Fruit fly (Drosophila melanogaster) whole organism, embryonic: ENCODE data around the gene CG12016.

Experiments used
- CG11504 ChIP-seq: fragments of 200-800 bp; sonication (Bioruptor generic); optimal IDR thresholded peaks from 3 replicates; lab custom pipeline; 2019; ENCODE audit warnings: missing biosample characterization, mild to moderate bottlenecking, missing genetic modification characterization, moderate library complexity
- CG13296 ChIP-seq: fragments of 200-800 bp; sonication (Bioruptor generic); optimal IDR thresholded peaks from 3 replicates; lab custom pipeline; 2018; ENCODE audit warnings: missing biosample characterization, mild to moderate bottlenecking, missing genetic modification characterization
- CG15269 ChIP-seq: fragments of 200-800 bp; sonication (Bioruptor generic); optimal IDR thresholded peaks from 2 replicates; lab custom pipeline; 2018; ENCODE audit warnings: missing biosample characterization, mild to moderate bottlenecking, missing genetic modification characterization, moderate library complexity
- CG17361 ChIP-seq: fragments of 200-800 bp; sonication (Bioruptor generic); IDR thresholded peaks from 3 replicates; pipeline ENCODE4 v1.3.6; 2022; ENCODE audit warnings: missing biosample characterization, missing genetic modification characterization
- CG18011 ChIP-seq: fragments of 200-800 bp; sonication (Bioruptor generic); optimal IDR thresholded peaks from 2 replicates; lab custom pipeline; 2017; ENCODE audit warnings: missing biosample characterization, missing genetic modification characterization, mild to moderate bottlenecking, moderate library complexity, missing genotype
- CG18262 ChIP-seq: fragments of 200-800 bp; optimal IDR thresholded peaks from 3 replicates; lab custom pipeline; 2019; ENCODE audit warnings: missing biosample characterization, mild to moderate bottlenecking, missing genetic modification characterization, moderate library complexity
- CG2678 ChIP-seq: fragments of 200-800 bp; sonication (Bioruptor generic); optimal IDR thresholded peaks from 3 replicates; lab custom pipeline; 2019; ENCODE audit warnings: missing biosample characterization, mild to moderate bottlenecking, missing genetic modification characterization, moderate library complexity
- CG2712 ChIP-seq: fragments of 200-800 bp; optimal IDR thresholded peaks from 3 replicates; lab custom pipeline; 2019; ENCODE audit warnings: missing biosample characterization, mild to moderate bottlenecking, missing genetic modification characterization, moderate library complexity
- CG7839 ChIP-seq: fragments of 200-800 bp; sonication (Bioruptor generic); optimal IDR thresholded peaks from 3 replicates; lab custom pipeline; 2018; ENCODE audit warnings: missing biosample characterization, mild to moderate bottlenecking, missing genetic modification characterization, moderate library complexity
- CG8944 ChIP-seq: fragments of 200-800 bp; sonication (Bioruptor generic); optimal IDR thresholded peaks from 3 replicates; lab custom pipeline; 2016; ENCODE audit warnings: missing biosample characterization, missing genetic modification characterization
- CG9437 ChIP-seq: fragments of 200-800 bp; sonication (Bioruptor generic); optimal IDR thresholded peaks from 2 replicates; lab custom pipeline; 2018; ENCODE audit warnings: missing biosample characterization, mild to moderate bottlenecking, missing genetic modification characterization
- CoRest ChIP-seq: fragments of 200-800 bp; sonication (Bioruptor generic); optimal IDR thresholded peaks from 3 replicates; lab custom pipeline; 2018; ENCODE audit warnings: missing biosample characterization, mild to moderate bottlenecking, missing genetic modification characterization, moderate library complexity
- D ChIP-seq, 2 experiments: fragments of 200-800 bp in 1 of 2; fragments of >200 bp in 1 of 2; sonication (Bioruptor generic) in 1 of 2; optimal IDR thresholded peaks; 2 replicates in 1 of 2; 3 replicates in 1 of 2; lab custom pipeline; 2017; ENCODE audit warnings: mild to moderate bottlenecking in 1 of 2, missing biosample characterization in 1 of 2, missing genetic modification characterization in 1 of 2, missing genetic modification reagents in 1 of 2
- Dll ChIP-seq: fragments of 200-800 bp; sonication (Bioruptor generic); IDR thresholded peaks from 4 replicates; pipeline ENCODE4 v1.3.6; 2022; ENCODE audit warnings: missing biosample characterization, missing genetic modification characterization; ENCODE audit not compliant: partially characterized antibody
- Fer1 ChIP-seq: fragments of 200-800 bp; sonication (Bioruptor generic); optimal IDR thresholded peaks from 2 replicates; lab custom pipeline; 2017; ENCODE audit warnings: missing biosample characterization, mild to moderate bottlenecking, missing genetic modification characterization
- GATAe ChIP-seq: fragments of 200-800 bp; sonication (Bioruptor generic); conservative IDR thresholded peaks from 2 replicates; pipeline ENCODE4 v1.3.6; 2022; ENCODE audit warnings: missing biosample characterization, missing genetic modification characterization
- HHEX ChIP-seq: fragments of 200-800 bp; sonication (Bioruptor generic); optimal IDR thresholded peaks from 3 replicates; lab custom pipeline; 2017; ENCODE audit warnings: missing biosample characterization, mild to moderate bottlenecking, missing genetic modification characterization, missing genetic modification reagents
- Max ChIP-seq: fragments of 200-800 bp; sonication (Bioruptor generic); optimal IDR thresholded peaks from 2 replicates; lab custom pipeline; 2016; ENCODE audit warnings: missing biosample characterization, mild to moderate bottlenecking, missing genetic modification characterization
- Med ChIP-seq: fragments of 200-800 bp; sonication (Bioruptor generic); peaks from one replicate; lab custom pipeline; 2016; ENCODE audit warnings: missing biosample characterization, missing genetic modification characterization, mild to moderate bottlenecking, inconsistent platforms, moderate library complexity
- Meics ChIP-seq: fragments of 200-800 bp; sonication (Bioruptor generic); optimal IDR thresholded peaks from 2 replicates; lab custom pipeline; 2017; ENCODE audit warnings: missing biosample characterization, mild to moderate bottlenecking, missing genetic modification characterization
- Oli ChIP-seq: fragments of 200-800 bp; sonication (Bioruptor generic); optimal IDR thresholded peaks from 2 replicates; lab custom pipeline; 2018; ENCODE audit warnings: missing biosample characterization, mild to moderate bottlenecking, missing genetic modification characterization, moderate library complexity
- PHDP ChIP-seq: fragments of 200-800 bp; sonication (Bioruptor generic); optimal IDR thresholded peaks from 3 replicates; lab custom pipeline; 2018; ENCODE audit warnings: missing biosample characterization, mild to moderate bottlenecking, missing genetic modification characterization, moderate library complexity
- Pdp1 ChIP-seq, 2 experiments: fragments of 200-800 bp; sonication (Bioruptor generic); optimal IDR thresholded peaks; 3 replicates each; lab custom pipeline; 2016; ENCODE audit warnings: missing biosample characterization in 2 of 2, missing genetic modification characterization in 2 of 2, mild to moderate bottlenecking in 1 of 2, moderate library complexity in 1 of 2
- Sox102F ChIP-seq: fragments of 200-800 bp; sonication (Bioruptor generic); optimal IDR thresholded peaks from 2 replicates; lab custom pipeline; 2018; ENCODE audit warnings: missing biosample characterization, mild to moderate bottlenecking, missing genetic modification characterization, moderate library complexity
- chinmo ChIP-seq: fragments of 200-800 bp; sonication (Bioruptor generic); IDR thresholded peaks from 4 replicates; pipeline ENCODE4 v1.3.6; 2022; ENCODE audit warnings: missing biosample characterization, missing genetic modification characterization; ENCODE audit not compliant: partially characterized antibody
- cwo ChIP-seq: fragments of 200-800 bp; sonication (Bioruptor generic); optimal IDR thresholded peaks from 3 replicates; lab custom pipeline; 2017; ENCODE audit warnings: missing biosample characterization, missing genetic modification characterization, mild to moderate bottlenecking, moderate library complexity, missing genetic modification reagents
- dan ChIP-seq: fragments of 200-800 bp; sonication (Bioruptor generic); IDR thresholded peaks from 2 replicates; pipeline ENCODE4 v1.3.6; 2022; ENCODE audit warnings: missing biosample characterization, missing genetic modification characterization
- dmrt99B ChIP-seq: fragments of 200-800 bp; sonication (Bioruptor generic); optimal IDR thresholded peaks from 2 replicates; lab custom pipeline; 2018; ENCODE audit warnings: missing biosample characterization, mild to moderate bottlenecking, missing genetic modification characterization, moderate library complexity
- dpn ChIP-seq, 2 experiments: fragments of 200-800 bp; sonication (Bioruptor generic); optimal IDR thresholded peaks; 3 replicates each; lab custom pipeline; 2016; ENCODE audit warnings: missing biosample characterization in 2 of 2, missing genetic modification characterization in 2 of 2
- gem ChIP-seq: fragments of 200-800 bp; sonication (Bioruptor generic); optimal IDR thresholded peaks from 2 replicates; lab custom pipeline; 2019; ENCODE audit warnings: missing biosample characterization, mild to moderate bottlenecking, missing genetic modification characterization, moderate library complexity
- grau ChIP-seq: fragments of 200-800 bp; optimal IDR thresholded peaks from 3 replicates; lab custom pipeline; 2019; ENCODE audit warnings: missing biosample characterization, mild to moderate bottlenecking, missing genetic modification characterization, moderate library complexity
- lbe ChIP-seq: fragments of 200-800 bp; sonication (Bioruptor generic); optimal IDR thresholded peaks from 2 replicates; lab custom pipeline; 2016; ENCODE audit warnings: missing biosample characterization, mild to moderate bottlenecking, missing genetic modification characterization
- mirr ChIP-seq: fragments of 200-800 bp; sonication (Bioruptor generic); optimal IDR thresholded peaks from 3 replicates; lab custom pipeline; 2018; ENCODE audit warnings: missing biosample characterization, mild to moderate bottlenecking, missing genetic modification characterization
- nau ChIP-seq: fragments of 200-800 bp; sonication (Bioruptor generic); optimal IDR thresholded peaks from 3 replicates; lab custom pipeline; 2017; ENCODE audit warnings: missing biosample characterization, mild to moderate bottlenecking, missing genetic modification characterization, missing genetic modification reagents
- nmo ChIP-seq: fragments of 200-800 bp; sonication (Bioruptor generic); optimal IDR thresholded peaks from 2 replicates; lab custom pipeline; 2018; ENCODE audit warnings: missing biosample characterization, mild to moderate bottlenecking, missing genetic modification characterization, moderate library complexity
- onecut ChIP-seq: fragments of 200-800 bp; sonication (Bioruptor generic); IDR thresholded peaks from 2 replicates; pipeline ENCODE4 v1.3.6; 2022; ENCODE audit warnings: missing biosample characterization, missing genetic modification characterization
- phol ChIP-seq: fragments of 200-800 bp; sonication (Bioruptor generic); optimal IDR thresholded peaks from 3 replicates; lab custom pipeline; 2018; ENCODE audit warnings: missing biosample characterization, mild to moderate bottlenecking, missing genetic modification characterization, moderate library complexity
- psq ChIP-seq: fragments of 200-800 bp; sonication (Bioruptor generic); optimal IDR thresholded peaks from 2 replicates; lab custom pipeline; 2017; ENCODE audit warnings: missing biosample characterization, missing genetic modification characterization
- ro ChIP-seq: fragments of 200-800 bp; sonication (Bioruptor generic); IDR thresholded peaks from 2 replicates; pipeline ENCODE4 v1.3.6; 2022; ENCODE audit warnings: missing biosample characterization, missing genetic modification characterization
- sens ChIP-seq: fragments of 200-800 bp; sonication (Bioruptor generic); peaks from one replicate; lab custom pipeline; 2016; ENCODE audit warnings: missing biosample characterization, missing genetic modification characterization
- ssp ChIP-seq: fragments of 200-800 bp; sonication (Bioruptor generic); IDR thresholded peaks from 2 replicates; pipeline ENCODE4 v1.3.6; 2022; ENCODE audit warnings: missing biosample characterization, missing genetic modification characterization
- tgo ChIP-seq: fragments of 200-800 bp; sonication (Bioruptor generic); IDR thresholded peaks from 3 replicates; pipeline ENCODE4 v1.3.6; 2022; ENCODE audit warnings: missing biosample characterization, missing genetic modification characterization
- trh ChIP-seq: fragments of 200-800 bp; sonication (Bioruptor generic); optimal IDR thresholded peaks from 2 replicates; lab custom pipeline; 2016; ENCODE audit warnings: missing biosample characterization, missing genetic modification characterization
- unpg ChIP-seq: fragments of 200-800 bp; sonication (Bioruptor generic); optimal IDR thresholded peaks from 3 replicates; lab custom pipeline; 2018; ENCODE audit warnings: missing biosample characterization, mild to moderate bottlenecking, missing genetic modification characterization, moderate library complexity

Gene CG12016

DNA sequence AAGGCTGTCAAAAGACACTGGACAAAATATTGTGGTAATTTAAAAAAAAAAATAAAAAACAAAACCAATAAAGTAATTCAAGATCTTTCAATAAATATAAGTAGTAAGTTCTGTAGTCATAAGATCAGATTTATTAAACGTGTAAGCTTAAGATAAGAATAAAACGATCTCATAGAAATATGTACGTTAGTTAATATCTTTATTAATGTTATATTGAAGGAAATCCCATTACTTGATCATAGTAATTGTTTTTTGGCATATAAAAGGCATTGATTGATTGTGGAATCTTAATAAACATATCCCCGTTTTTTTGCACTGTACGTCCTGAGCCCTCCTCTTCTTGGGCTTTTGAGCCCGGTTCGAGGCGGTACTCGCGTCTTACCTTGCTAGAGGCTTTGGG, 23.9 kb downstream of the CG12016 start (continued):
- TF ChIP-seq CG7839 (tag; lab: Kevin White, UChicago), result peak; percentile 14
- no peak for TF ChIP-seq dpn (GFP tag; optimal IDR thresholded peaks at IDR 0.05; lab: Kevin White, UChicago)
- TF ChIP-seq mirr (GFP tag; lab: Kevin White, UChicago), result no peak
- TF ChIP-seq Dll (GFP tag; lab: Robert Waterston, UW), result no peak
- TF ChIP-seq chinmo (GFP tag; lab: Robert Waterston, UW), result no peak
- TF ChIP-seq CG18011, result no peak
- no peak for TF ChIP-seq GATAe (GFP tag; lab: Robert Waterston, UW)
- TF ChIP-seq nmo (GFP tag; lab: Kevin White, UChicago), result peak; percentile 17
- no peak for TF ChIP-seq psq (GFP tag; lab: Kevin White, UChicago)
- no peak for TF ChIP-seq onecut (GFP tag; lab: Robert Waterston, UW)
- TF ChIP-seq lbe, result peak; percentile 51
- TF ChIP-seq ro (GFP tag; lab: Robert Waterston, UW), result no peak
- TF ChIP-seq gem, result peak; percentile 53
- peak; percentile 5 for TF ChIP-seq dmrt99B (tag; lab: Kevin White, UChicago)
- no peak for TF ChIP-seq trh (GFP tag; lab: Kevin White, UChicago)
- no peak for TF ChIP-seq D (optimal IDR thresholded peaks at IDR 0.05; lab: Kevin White, UChicago)
- TF ChIP-seq D (GFP tag; optimal IDR thresholded peaks at IDR 0.05; lab: Kevin White, UChicago), result no peak
- peak; percentile 1 for TF ChIP-seq CG9437
- 0 out of 3 replicates have a peak, but pooled peaks have one; percentile 14 for TF ChIP-seq CG17361 (GFP tag; lab: Robert Waterston, UW)
- peak; percentile 15 for TF ChIP-seq CG18262
- TF ChIP-seq Sox102F (GFP tag; lab: Kevin White, UChicago), result peak; percentile 12
- peak; percentile 4 for TF ChIP-seq Meics
- peak; percentile 44 for TF ChIP-seq CG11504
- peak; percentile 35 for TF ChIP-seq Oli (tag; lab: Kevin White, UChicago)
- peak; percentile 35 for TF ChIP-seq CG2678 (tag; lab: Kevin White, UChicago)
- TF ChIP-seq unpg (GFP tag; lab: Kevin White, UChicago), result peak; percentile 23
- TF ChIP-seq dan (GFP tag; lab: Robert Waterston, UW), result no peak
- peak; percentile 13 for TF ChIP-seq phol
- no peak for TF ChIP-seq HHEX
- TF ChIP-seq grau (tag; lab: Kevin White, UChicago), result peak; percentile 2
- peak; percentile 17 for TF ChIP-seq CoRest (tag; lab: Kevin White, UChicago)
- TF ChIP-seq CG2712 (tag; lab: Kevin White, UChicago), result peak; percentile 5
- TF ChIP-seq CG8944 (GFP tag; lab: Kevin White, UChicago), result no peak
- peak; percentile 3 for TF ChIP-seq CG13296 (GFP tag; lab: Kevin White, UChicago)
- TF ChIP-seq ssp (GFP tag; lab: Robert Waterston, UW), result no peak
- peak; percentile 39 for TF ChIP-seq CG15269 (tag; lab: Kevin White, UChicago)
- TF ChIP-seq tgo (GFP tag; lab: Robert Waterston, UW), result no peak
- peak; percentile 19 for TF ChIP-seq Fer1 (GFP tag; lab: Kevin White, UChicago)
- TF ChIP-seq, all 482 proteins: peak for 27

DNA sequence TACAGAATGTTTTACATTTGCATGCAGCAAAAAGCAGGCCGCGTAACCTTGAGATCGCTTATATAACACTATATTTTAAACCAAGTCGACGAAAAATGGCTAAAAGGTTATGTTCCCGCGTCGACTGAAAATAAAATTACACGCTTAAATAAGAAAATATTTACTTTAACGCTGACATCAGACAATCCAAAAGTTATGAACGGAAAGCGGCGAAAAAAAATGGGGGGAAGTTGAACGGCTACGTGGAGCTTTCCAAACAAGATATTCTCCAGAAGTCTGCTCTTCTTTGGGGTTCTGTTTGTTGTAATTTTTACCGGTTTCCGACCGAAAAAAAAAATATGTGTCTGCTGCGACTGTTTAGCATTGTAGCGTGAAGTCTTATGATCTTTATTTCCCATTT, 25.2 kb downstream of the CG12016 start:
- TF ChIP-seq Pdp1 (GFP tag; optimal IDR thresholded peaks at IDR 0.05; lab: Kevin White, UChicago), result peak in 1 of 2 experiments; percentile 87
- no peak for TF ChIP-seq nau
- peak; percentile 41 for TF ChIP-seq sens (GFP tag; lab: Kevin White, UChicago)
- no peak for TF ChIP-seq Max
- TF ChIP-seq PHDP (tag; lab: Kevin White, UChicago), result no peak
- peak; percentile 40 for TF ChIP-seq Med (GFP tag; lab: Kevin White, UChicago)
- no peak for TF ChIP-seq cwo (GFP tag; lab: Kevin White, UChicago)
